Fruit fly (Drosophila melanogaster): ENCODE data around the gene CycH.

CycH gene

dm6 chr3L:21824725-21825353 is 3.0 kb downstream of the CycH start, which contains the start of gene eIF2A (continued):
- TF ChIP-seq CG9932 (GFP tag; IDR thresholded peaks at IDR 0.05) (peak; percentile 75; the same call in 1 of the 2 replicates), pb (GFP tag; optimal IDR thresholded peaks at IDR 0.05) (peak; percentile 34), CG1647 (GFP tag; optimal IDR thresholded peaks at IDR 0.05) (peak; percentile 38), bab2 (GFP tag; optimal IDR thresholded peaks at IDR 0.05) (peak; percentile 57), salm (tag; optimal IDR thresholded peaks at IDR 0.05) (peak; percentile 1), sob (GFP tag; IDR thresholded peaks at IDR 0.05) (peak; percentile 89), ci (GFP tag; IDR thresholded peaks at IDR 0.05) (peak; percentile 84), CG12769 (tag; optimal IDR thresholded peaks at IDR 0.05) (no peak), CG9817 (tag; optimal IDR thresholded peaks at IDR 0.05) (peak; percentile 40), sim (GFP tag; IDR thresholded peaks at IDR 0.05) (no peak), CG17829 (tag; optimal IDR thresholded peaks at IDR 0.05) (peak; percentile 71), fd3F (GFP tag; optimal IDR thresholded peaks at IDR 0.05) (peak; percentile 0), CG34224 (GFP tag; IDR thresholded peaks at IDR 0.05; ENCODE audit: partially characterized antibody) (peak; percentile 88), Mrtf (GFP tag; IDR thresholded peaks at IDR 0.05) (no peak), zen (tag; optimal IDR thresholded peaks at IDR 0.05) (peak; percentile 42), CG13775 (GFP tag; optimal IDR thresholded peaks at IDR 0.05) (peak; percentile 27), CG6689 (GFP tag; IDR thresholded peaks at IDR 0.05) (0 out of 2 replicates have a peak, but pooled peaks have one; percentile 37), CG6683 (GFP tag; optimal IDR thresholded peaks at IDR 0.05) (no peak), Ravus (GFP tag; IDR thresholded peaks at IDR 0.05) (no peak), esg (GFP tag; conservative IDR thresholded peaks at IDR 0.05) (no peak), jing (GFP tag; optimal IDR thresholded peaks at IDR 0.05) (no peak), CG11093 (GFP tag; IDR thresholded peaks at IDR 0.05) (no peak), fd96Cb (tag; optimal IDR thresholded peaks at IDR 0.05) (no peak), CG30431 (GFP tag; optimal IDR thresholded peaks at IDR 0.05) (no peak), tio (GFP tag; optimal IDR thresholded peaks at IDR 0.05) (no peak), Hsf (GFP tag; optimal IDR thresholded peaks at IDR 0.05) (peak; percentile 58), CG12942 (GFP tag; optimal IDR thresholded peaks at IDR 0.05) (peak; percentile 31), Dp (GFP tag; optimal IDR thresholded peaks at IDR 0.05) (peak; percentile 99), HmgZ (tag; optimal IDR thresholded peaks at IDR 0.05) (peak; percentile 94), CG7928 (GFP tag; optimal IDR thresholded peaks at IDR 0.05) (peak; percentile 8), Deaf1 (tag; optimal IDR thresholded peaks at IDR 0.05) (no peak), sens-2 (GFP tag; IDR thresholded peaks at IDR 0.05) (no peak), H2.0 (GFP tag; IDR thresholded peaks at IDR 0.05) (peak; percentile 48), org-1 (GFP tag; optimal IDR thresholded peaks at IDR 0.05) (peak; percentile 8), CG8290 (GFP tag; optimal IDR thresholded peaks at IDR 0.05) (peak; percentile 63), CG8290 (tag; optimal IDR thresholded peaks at IDR 0.05) (peak; percentile 59 to 96), slou (GFP tag; optimal IDR thresholded peaks at IDR 0.05) (no peak), Dip3 (GFP tag; optimal IDR thresholded peaks at IDR 0.05) (peak; percentile 44), CG7271 (tag; optimal IDR thresholded peaks at IDR 0.05) (no peak), p53 (GFP tag; optimal IDR thresholded peaks at IDR 0.05) (peak; percentile 92), dimm (GFP tag; IDR thresholded peaks at IDR 0.05) (no peak), Sry-β (GFP tag; optimal IDR thresholded peaks at IDR 0.05) (peak; percentile 22), Atf-2 (GFP tag; optimal IDR thresholded peaks at IDR 0.05) (peak; percentile 35), ssp (GFP tag; IDR thresholded peaks at IDR 0.05) (no peak), slbo (GFP tag; IDR thresholded peaks at IDR 0.05) (peak; percentile 72), da (GFP tag; optimal IDR thresholded peaks at IDR 0.05) (no peak), sqz (GFP tag; optimal IDR thresholded peaks at IDR 0.05) (no peak), unc-4 (GFP tag; IDR thresholded peaks at IDR 0.05; ENCODE audit: partially characterized antibody) (peak; percentile 73), rib (GFP tag; IDR thresholded peaks at IDR 0.05) (peak; percentile 60; the same call in 1 of the 2 replicates), CG10366 (GFP tag; IDR thresholded peaks at IDR 0.05) (peak; percentile 28; the same call in 1 of the 2 replicates), Sry-δ (GFP tag; optimal IDR thresholded peaks at IDR 0.05) (peak; percentile 78)

All from whole organism, embryonic.